Worm (Caenorhabditis elegans): ENCODE results near the gene fbxa-158.
"Not testable (repeated sequence)": the region's sequence is repeated elsewhere in the genome, so short reads cannot be mapped to it uniquely, and the experiment has no call there.

The fbxa-158 gene

ce11 chrII:1644777-1645348 lies 23.8 kb upstream of the fbxa-158 start, which contains the start of gene ZC204.6:
Gene ZC204.6 (minus strand): TSS chrII:1644827.
- TF ChIP-seq dao-5 (tag; optimal IDR thresholded peaks at IDR 0.05) (no peak), him-1 (tag; optimal IDR thresholded peaks at IDR 0.05) (no peak), W03F9.2 (tag; optimal IDR thresholded peaks at IDR 0.05) (no peak)

- TF ChIP-seq dao-5 (tag; optimal IDR thresholded peaks at IDR 0.05): no peak
- no peak for TF ChIP-seq him-1 (tag; optimal IDR thresholded peaks at IDR 0.05)
- no peak for TF ChIP-seq W03F9.2 (tag; optimal IDR thresholded peaks at IDR 0.05)
These were observed 19.4 kb upstream of the fbxa-158 start, which contains the start of gene srh-72 for ce11 chrII:1640496-1640895. Gene srh-72 (minus strand): TSS chrII:1640596.

- TF ChIP-seq W03F9.2, dao-5, him-1 (tag; optimal IDR thresholded peaks at IDR 0.05): not testable (repeated sequence)
These were observed 15.3 kb upstream of the fbxa-158 start, which contains the start of gene srg-20 for ce11 chrII:1636392-1636791. Gene srg-20 (plus strand): TSS chrII:1636692.

- TF ChIP-seq him-1 (tag; optimal IDR thresholded peaks at IDR 0.05) (no peak), W03F9.2 (tag; optimal IDR thresholded peaks at IDR 0.05) (no peak), dao-5 (tag; optimal IDR thresholded peaks at IDR 0.05) (no peak)
These were observed 14.9 kb upstream of the fbxa-158 start for ce11 chrII:1635969-1636368.

- not testable (repeated sequence) for TF ChIP-seq him-1, W03F9.2, dao-5 (tag; optimal IDR thresholded peaks at IDR 0.05)
These were observed 12.4 kb upstream of the fbxa-158 start, which contains the start of gene C08E3.1 for ce11 chrII:1633490-1633889. Gene C08E3.1 (plus strand): TSS chrII:1633790.

ce11 chrII:1632216-1632615 lies 11.1 kb upstream of the fbxa-158 start, which contains the start of gene C08E3.13:
Gene C08E3.13 (minus strand): TSS chrII:1632316.
- TF ChIP-seq W03F9.2, him-1, dao-5 (tag; optimal IDR thresholded peaks at IDR 0.05): not testable (repeated sequence)

- not testable (repeated sequence) for TF ChIP-seq dao-5, W03F9.2, him-1 (tag; optimal IDR thresholded peaks at IDR 0.05)
These were observed 6.7 kb upstream of the fbxa-158 start, which contains the start of gene C08E3.15 for ce11 chrII:1627783-1628182. Gene C08E3.15 (minus strand): TSS chrII:1627883.

ce11 chrII:1625666-1626065 lies 4.6 kb upstream of the fbxa-158 start, which contains the start of gene C08E3.14:
Gene C08E3.14 (plus strand): TSS chrII:1625966.
- TF ChIP-seq dao-5 (tag; optimal IDR thresholded peaks at IDR 0.05) (no peak), him-1 (tag; optimal IDR thresholded peaks at IDR 0.05) (no peak), W03F9.2 (tag; optimal IDR thresholded peaks at IDR 0.05) (no peak)

ce11 chrII:1624572-1624971 lies 3.5 kb upstream of the fbxa-158 start, which contains the start of gene fbxa-160:
Gene fbxa-160 (minus strand): TSS chrII:1624672.
- no peak for TF ChIP-seq W03F9.2 (tag; optimal IDR thresholded peaks at IDR 0.05)
- no peak for TF ChIP-seq dao-5 (tag; optimal IDR thresholded peaks at IDR 0.05)
- TF ChIP-seq him-1 (tag; optimal IDR thresholded peaks at IDR 0.05): no peak

ce11 chrII:1621795-1622194 lies 715 bp upstream of the fbxa-158 start:
- TF ChIP-seq him-1 (tag; optimal IDR thresholded peaks at IDR 0.05): no peak
- TF ChIP-seq W03F9.2 (tag; optimal IDR thresholded peaks at IDR 0.05): no peak
- no peak for TF ChIP-seq dao-5 (tag; optimal IDR thresholded peaks at IDR 0.05)

ce11 chrII:1618948-1619347 lies 2.1 kb downstream of the fbxa-158 start, which contains the start of gene fbxa-166:
Gene fbxa-166 (minus strand): TSS chrII:1619048.
- no peak for TF ChIP-seq him-1 (tag; optimal IDR thresholded peaks at IDR 0.05)
- TF ChIP-seq dao-5 (tag; optimal IDR thresholded peaks at IDR 0.05): no peak
- TF ChIP-seq W03F9.2 (tag; optimal IDR thresholded peaks at IDR 0.05): no peak

ce11 chrII:1616382-1616781 lies 4.7 kb downstream of the fbxa-158 start, which contains the start of gene fbxa-165:
Gene fbxa-165 (minus strand): TSS chrII:1616482.
- no peak for TF ChIP-seq him-1 (tag; optimal IDR thresholded peaks at IDR 0.05)
- TF ChIP-seq W03F9.2 (tag; optimal IDR thresholded peaks at IDR 0.05): no peak
- no peak for TF ChIP-seq dao-5 (tag; optimal IDR thresholded peaks at IDR 0.05)

ce11 chrII:1613972-1614371 lies 7.1 kb downstream of the fbxa-158 start, which contains the start of gene fbxa-164:
Gene fbxa-164 (minus strand): TSS chrII:1614072.
- no peak for TF ChIP-seq W03F9.2 (tag; optimal IDR thresholded peaks at IDR 0.05)
- no peak for TF ChIP-seq him-1 (tag; optimal IDR thresholded peaks at IDR 0.05)
- TF ChIP-seq dao-5 (tag; optimal IDR thresholded peaks at IDR 0.05): no peak

- TF ChIP-seq him-1 (tag; optimal IDR thresholded peaks at IDR 0.05): no peak
- no peak for TF ChIP-seq dao-5 (tag; optimal IDR thresholded peaks at IDR 0.05)
- TF ChIP-seq W03F9.2 (tag; optimal IDR thresholded peaks at IDR 0.05): no peak
These were observed 10.4 kb downstream of the fbxa-158 start, which contains the start of gene fbxa-163 for ce11 chrII:1610630-1611029. Gene fbxa-163 (minus strand): TSS chrII:1610730.
